Worm (Caenorhabditis elegans): Measurements from ENCODE around the gene ctsa-3.1.

DNA sequence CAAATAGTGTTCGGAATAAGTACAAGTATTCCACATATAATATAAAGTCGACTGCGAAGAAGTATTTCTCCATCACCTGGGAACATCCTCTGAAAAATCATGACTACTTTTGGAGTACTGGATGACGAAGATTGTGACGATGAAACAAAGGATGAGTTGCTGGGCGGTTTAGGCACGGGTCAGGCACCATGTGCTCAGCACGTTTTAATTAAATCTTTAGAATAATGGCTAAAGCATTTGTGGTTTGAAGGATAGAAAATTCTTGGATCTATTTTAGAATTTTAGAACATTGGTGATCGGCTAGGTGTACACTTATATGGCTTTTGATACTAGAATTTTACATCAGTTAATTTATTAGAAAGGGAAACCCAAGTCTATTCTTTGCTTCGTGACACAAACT is 45.5 kb upstream of the ctsa-3.1 start, which contains the start of gene C27H5.6:
- no peak for TF ChIP-seq ZK546.5 (tag; optimal IDR thresholded peaks at IDR 0.05)
- TF ChIP-seq nhr-237 (tag; optimal IDR thresholded peaks at IDR 0.05), result no peak
- TF ChIP-seq unc-39 (tag; optimal IDR thresholded peaks at IDR 0.05), result no peak
- TF ChIP-seq unc-62 (GFP tag; optimal IDR thresholded peaks at IDR 0.05), result no peak
- no peak for TF ChIP-seq fkh-10 (GFP tag; optimal IDR thresholded peaks at IDR 0.05)
- no peak for TF ChIP-seq nhr-28 (tag; optimal IDR thresholded peaks at IDR 0.05)
- no peak for TF ChIP-seq nhr-12 (tag; optimal IDR thresholded peaks at IDR 0.05)

All from whole organism, L3 larva.